Worm (Caenorhabditis elegans): Measurements from ENCODE around the gene F45E10.2.

The F45E10.2 gene

DNA sequence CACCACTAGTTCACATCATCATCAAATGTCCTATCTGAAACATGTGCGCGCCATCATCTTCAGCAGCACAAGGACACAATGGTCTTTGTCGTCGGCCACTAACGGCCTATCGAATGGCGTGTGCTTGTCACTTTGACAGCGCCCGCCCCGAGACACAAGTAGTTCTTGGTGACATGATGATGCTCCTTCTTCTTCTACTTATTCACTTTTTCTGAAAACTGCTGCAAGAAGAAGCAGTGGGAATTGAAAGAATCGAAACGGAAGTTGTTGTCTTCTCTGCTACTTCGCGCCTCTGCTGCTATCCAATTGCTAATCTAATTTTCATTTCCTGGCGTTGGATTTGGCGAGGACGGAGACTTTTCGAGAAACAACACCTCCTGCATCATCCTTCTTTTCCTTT is 50.7 kb downstream of the F45E10.2 start:
- peak; percentile 30 for TF ChIP-seq lin-14 (GFP tag; optimal IDR thresholded peaks at IDR 0.05)
- TF ChIP-seq elt-2 (tag; optimal IDR thresholded peaks at IDR 0.05) = no peak
- no peak for TF ChIP-seq elt-3 (tag; optimal IDR thresholded peaks at IDR 0.05)
- no peak for TF ChIP-seq snu-23 (GFP tag; optimal IDR thresholded peaks at IDR 0.05)
